Fruit fly (Drosophila melanogaster) whole organism, prepupa: ENCODE data around the gene Twdlalpha.

Source experiments
- CG11762 ChIP-seq: fragments of 200-800 bp; sonication (Bioruptor generic); optimal IDR thresholded peaks from 3 replicates; lab custom pipeline; 2016; ENCODE audit warnings: missing biosample characterization, missing genetic modification characterization; ENCODE audit not compliant: insufficient read depth
- CG11902 ChIP-seq: fragments of 200-800 bp; sonication (Bioruptor generic); optimal IDR thresholded peaks from 3 replicates; lab custom pipeline; 2016; ENCODE audit warnings: missing biosample characterization, missing genetic modification characterization
- CG34406 ChIP-seq: fragments of 200-800 bp; sonication (Bioruptor generic); optimal IDR thresholded peaks from 3 replicates; lab custom pipeline; 2016; ENCODE audit warnings: missing biosample characterization, missing genetic modification characterization
- CG8119 ChIP-seq: fragments of 200-800 bp; sonication (Bioruptor generic); IDR thresholded peaks from 3 replicates; pipeline ENCODE4 v1.3.6; 2022; ENCODE audit warnings: missing biosample characterization, missing genetic modification characterization
- Lpt ChIP-seq: fragments of 200-800 bp; sonication (Bioruptor generic); optimal IDR thresholded peaks from 3 replicates; lab custom pipeline; 2016; ENCODE audit warnings: missing biosample characterization, missing genetic modification characterization
- Met ChIP-seq: fragments of 200-800 bp; sonication (Bioruptor generic); optimal IDR thresholded peaks from 3 replicates; lab custom pipeline; 2016; ENCODE audit warnings: missing biosample characterization, missing genetic modification characterization
- acj6 ChIP-seq: fragments of 200-800 bp; sonication (Bioruptor generic); optimal IDR thresholded peaks from 3 replicates; lab custom pipeline; 2016; ENCODE audit warnings: missing biosample characterization, missing genetic modification characterization
- esn ChIP-seq: fragments of 200-800 bp; sonication (Bioruptor generic); optimal IDR thresholded peaks from 2 replicates; lab custom pipeline; 2016; ENCODE audit warnings: missing biosample characterization, mild to moderate bottlenecking, missing genetic modification characterization, moderate library complexity
- lz ChIP-seq: fragments of 200-800 bp; sonication (Bioruptor generic); optimal IDR thresholded peaks from 3 replicates; lab custom pipeline; 2016; ENCODE audit warnings: missing biosample characterization, missing genetic modification characterization
- net ChIP-seq: fragments of 200-800 bp; sonication (Bioruptor generic); optimal IDR thresholded peaks from 3 replicates; lab custom pipeline; 2016; ENCODE audit warnings: missing biosample characterization, missing genetic modification characterization

dm6 chrX:16706774-16707173 lies 35.9 kb upstream of the Twdlalpha start, which contains the start of gene CG9672:
- TF ChIP-seq lz (GFP tag; lab: Kevin White, UChicago) (no peak), CG11762 (GFP tag; lab: Kevin White, UChicago) (no peak), Lpt (GFP tag; lab: Kevin White, UChicago) (no peak), acj6 (GFP tag; lab: Kevin White, UChicago) (no peak), net (GFP tag; lab: Kevin White, UChicago) (no peak), esn (GFP tag; lab: Kevin White, UChicago) (no peak), CG11902 (GFP tag; lab: Kevin White, UChicago) (no peak), Met (GFP tag; lab: Kevin White, UChicago) (no peak), CG8119 (GFP tag; lab: Robert Waterston, UW) (no peak), CG34406 (no peak)
